Fruit fly (Drosophila melanogaster): ENCODE results near the gene Vps53.

- TF ChIP-seq CTCF (optimal IDR thresholded peaks at IDR 0.05) (peak; percentile 87 to 94), CG8478 (optimal IDR thresholded peaks at IDR 0.05) (no peak)
These were observed 32.1 kb upstream of the Vps53 start for dm6 chr2L:4417982-4418381.
